Worm (Caenorhabditis elegans): ENCODE measurements around the gene slc-17.1.
A peak's percentile ranks its signal among the peaks of the same experiment; 100 is the strongest.

DNA sequence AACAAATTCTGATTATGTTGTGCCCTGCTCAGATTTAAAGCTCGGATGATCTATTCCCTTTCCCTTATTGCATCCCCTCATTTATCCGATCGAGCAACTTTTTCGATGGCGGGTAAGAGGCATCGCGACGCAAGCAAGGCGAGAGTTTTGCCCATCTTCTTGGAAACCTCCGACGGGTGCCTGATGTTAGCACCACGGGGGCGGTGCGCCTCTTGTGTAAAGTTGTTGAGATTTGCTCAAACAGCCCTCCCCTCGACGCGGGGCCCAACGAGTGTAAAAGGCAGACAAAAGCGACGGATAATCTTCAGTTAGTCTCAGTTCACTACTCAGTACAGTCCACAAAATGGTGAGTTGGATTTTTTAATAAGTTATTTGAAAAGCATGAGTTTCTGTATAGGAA is 5.8 kb downstream of the slc-17.1 start, which contains the start of gene mlc-1:
- TF ChIP-seq fkh-10 (GFP tag; optimal IDR thresholded peaks at IDR 0.05), result no peak
- TF ChIP-seq ama-1 (optimal IDR thresholded peaks at IDR 0.05), result no peak
- TF ChIP-seq sox-4 (tag; optimal IDR thresholded peaks at IDR 0.05), result no peak
- TF ChIP-seq mec-3 (tag; optimal IDR thresholded peaks at IDR 0.05; ENCODE audit: borderline replicate concordance), result no peak
- no peak for TF ChIP-seq pax-1 (tag; optimal IDR thresholded peaks at IDR 0.05)
- no peak for TF ChIP-seq unc-86 (tag; optimal IDR thresholded peaks at IDR 0.05)
- TF ChIP-seq nfya-1 (tag; optimal IDR thresholded peaks at IDR 0.05), result no peak
- peak; percentile 73 for TF ChIP-seq ceh-18 (tag; optimal IDR thresholded peaks at IDR 0.05)
- TF ChIP-seq sdc-2 (tag; optimal IDR thresholded peaks at IDR 0.05), result no peak
- no peak for TF ChIP-seq ceh-9 (tag; optimal IDR thresholded peaks at IDR 0.05)
- TF ChIP-seq elt-2 (tag; optimal IDR thresholded peaks at IDR 0.05), result no peak
- no peak for TF ChIP-seq hlh-8 (tag; optimal IDR thresholded peaks at IDR 0.05)
